Worm (Caenorhabditis elegans) whole organism, mixed stage, embryonic: ENCODE results near the gene ugt-42.

ENCODE experiments used
- unc-39 ChIP-seq: fragments of 150-350 bp; optimal IDR thresholded peaks from 2 replicates; lab custom pipeline; 2014; ENCODE audit warnings: missing biosample characterization, missing genetic modification characterization
- zip-8 ChIP-seq: fragments of 150-350 bp; optimal IDR thresholded peaks from 2 replicates; lab custom pipeline; 2014; ENCODE audit warnings: missing biosample characterization, missing genetic modification characterization

ugt-42 gene

DNA sequence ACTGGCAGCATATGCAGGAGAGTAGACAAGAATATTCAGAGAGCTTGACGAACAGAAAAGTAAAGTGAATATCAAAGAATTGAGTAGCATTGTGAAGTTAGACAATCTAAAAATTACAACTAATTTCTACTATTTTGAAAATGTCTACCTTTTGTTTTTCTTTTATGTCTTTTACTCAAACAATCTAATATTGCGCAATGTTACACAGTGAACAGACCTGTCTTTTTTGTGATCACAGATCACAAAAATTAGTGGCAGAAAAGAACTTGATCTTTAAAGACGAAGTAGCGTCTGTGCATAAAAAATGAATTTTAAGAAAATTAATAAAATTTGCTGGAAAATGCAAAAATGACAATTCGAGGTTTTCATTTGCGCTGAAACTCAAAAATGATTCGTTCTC lies 52.1 kb downstream of the ugt-42 start:
- peak; percentile 74 for TF ChIP-seq zip-8 (tag; lab: Kevin White, UChicago)
- TF ChIP-seq unc-39, result no peak
